Fruit fly (Drosophila melanogaster) whole organism, embryonic: ENCODE measurements around the gene CG6330.

Experiments
- B-H2 ChIP-seq: fragments of 200-800 bp; sonication (Bioruptor generic); optimal IDR thresholded peaks from 2 replicates; lab custom pipeline; 2018; ENCODE audit warnings: missing biosample characterization, mild to moderate bottlenecking, missing genetic modification characterization
- CG10267 ChIP-seq: fragments of 200-800 bp; sonication (Bioruptor generic); optimal IDR thresholded peaks from 2 replicates; lab custom pipeline; 2018; ENCODE audit warnings: missing biosample characterization, mild to moderate bottlenecking, missing genetic modification characterization, moderate library complexity
- CG12391 ChIP-seq: fragments of 200-800 bp; sonication (Bioruptor generic); optimal IDR thresholded peaks from 3 replicates; lab custom pipeline; 2018; ENCODE audit warnings: missing biosample characterization, mild to moderate bottlenecking, missing genetic modification characterization, moderate library complexity
- CG12659 ChIP-seq: fragments of 200-800 bp; sonication (Bioruptor generic); optimal IDR thresholded peaks from 3 replicates; lab custom pipeline; 2017; ENCODE audit warnings: mild to moderate bottlenecking, missing biosample characterization, missing genetic modification reagents, missing genetic modification characterization
- CG12769 ChIP-seq: fragments of 200-800 bp; sonication (Bioruptor generic); optimal IDR thresholded peaks from 2 replicates; lab custom pipeline; 2019; ENCODE audit warnings: missing biosample characterization, mild to moderate bottlenecking, missing genetic modification characterization, moderate library complexity
- CG15514 ChIP-seq: fragments of 200-800 bp; sonication (Bioruptor generic); optimal IDR thresholded peaks from 3 replicates; lab custom pipeline; 2017; ENCODE audit warnings: missing biosample characterization, missing genetic modification characterization, mild to moderate bottlenecking, moderate library complexity, missing genetic modification reagents
- CG15601 ChIP-seq: fragments of 200-800 bp; sonication (Bioruptor generic); optimal IDR thresholded peaks from 3 replicates; lab custom pipeline; 2019; ENCODE audit warnings: missing biosample characterization, mild to moderate bottlenecking, missing genetic modification characterization, moderate library complexity
- CG1603 ChIP-seq: fragments of 200-800 bp; sonication (Bioruptor generic); optimal IDR thresholded peaks from 2 replicates; lab custom pipeline; 2019; ENCODE audit warnings: missing biosample characterization, mild to moderate bottlenecking, missing genetic modification characterization, moderate library complexity
- CG2116 ChIP-seq: fragments of 200-800 bp; sonication (Bioruptor generic); optimal IDR thresholded peaks from 3 replicates; lab custom pipeline; 2018; ENCODE audit warnings: missing biosample characterization, mild to moderate bottlenecking, missing genetic modification characterization
- CG2678 ChIP-seq: fragments of 200-800 bp; sonication (Bioruptor generic); optimal IDR thresholded peaks from 3 replicates; lab custom pipeline; 2019; ENCODE audit warnings: missing biosample characterization, mild to moderate bottlenecking, missing genetic modification characterization, moderate library complexity
- CG32772 ChIP-seq: fragments of 200-800 bp; sonication (Bioruptor generic); IDR thresholded peaks from 2 replicates; pipeline ENCODE4 v1.3.6; 2022; ENCODE audit warnings: missing biosample characterization, missing genetic modification characterization
- CG34224 ChIP-seq: fragments of 200-800 bp; sonication (Bioruptor generic); IDR thresholded peaks from 3 replicates; pipeline ENCODE4 v1.3.6; 2022; ENCODE audit warnings: missing biosample characterization, missing genetic modification characterization; ENCODE audit not compliant: partially characterized antibody
- CG34422 ChIP-seq: fragments of 200-800 bp; sonication (Bioruptor generic); IDR thresholded peaks from 3 replicates; pipeline ENCODE4 v1.3.6; 2022; ENCODE audit warnings: missing biosample characterization, missing genetic modification characterization
- CG3847 ChIP-seq: fragments of 200-800 bp; sonication (Bioruptor generic); IDR thresholded peaks from 2 replicates; pipeline ENCODE4 v1.3.6; 2022; ENCODE audit warnings: missing biosample characterization, missing genetic modification characterization
- CG43689 ChIP-seq: fragments of 200-800 bp; sonication (Bioruptor generic); IDR thresholded peaks from 2 replicates; pipeline ENCODE4 v1.3.6; 2022; ENCODE audit warnings: missing biosample characterization, missing genetic modification characterization
- CG4707 ChIP-seq: fragments of 200-800 bp; sonication (Bioruptor generic); optimal IDR thresholded peaks from 2 replicates; lab custom pipeline; 2018; ENCODE audit warnings: missing biosample characterization, mild to moderate bottlenecking, missing genetic modification characterization, moderate library complexity
- CG5245 ChIP-seq: fragments of 200-800 bp; sonication (Bioruptor generic); optimal IDR thresholded peaks from 3 replicates; lab custom pipeline; 2016; ENCODE audit warnings: missing biosample characterization, missing genetic modification characterization
- CG6765 ChIP-seq: fragments of 200-800 bp; sonication (Bioruptor generic); optimal IDR thresholded peaks from 3 replicates; lab custom pipeline; 2017; ENCODE audit warnings: missing biosample characterization, mild to moderate bottlenecking, missing genetic modification characterization
- CG6854 ChIP-seq: fragments of 200-800 bp; sonication (Bioruptor generic); optimal IDR thresholded peaks from 3 replicates; lab custom pipeline; 2017; ENCODE audit warnings: missing biosample characterization, mild to moderate bottlenecking, missing genetic modification characterization
- CG7271 ChIP-seq: fragments of 200-800 bp; sonication (Bioruptor generic); optimal IDR thresholded peaks from 2 replicates; lab custom pipeline; 2018; ENCODE audit warnings: missing biosample characterization, mild to moderate bottlenecking, missing genetic modification characterization, moderate library complexity
- CG7372 ChIP-seq: fragments of 200-800 bp; sonication (Bioruptor generic); IDR thresholded peaks from 2 replicates; pipeline ENCODE4 v1.3.6; 2022; ENCODE audit warnings: missing biosample characterization, missing genetic modification characterization
- CG7786 ChIP-seq: fragments of 200-800 bp; sonication (Bioruptor generic); optimal IDR thresholded peaks from 2 replicates; lab custom pipeline; 2016; ENCODE audit warnings: missing biosample characterization, missing genetic modification characterization
- CG7928 ChIP-seq: fragments of 200-800 bp; sonication (Bioruptor generic); optimal IDR thresholded peaks from 2 replicates; lab custom pipeline; 2017; ENCODE audit warnings: missing biosample characterization, mild to moderate bottlenecking, missing genetic modification characterization
- CG8924 ChIP-seq: fragments of 200-800 bp; optimal IDR thresholded peaks from 3 replicates; lab custom pipeline; 2019; ENCODE audit warnings: missing biosample characterization, mild to moderate bottlenecking, missing genetic modification characterization, moderate library complexity
- CG9797 ChIP-seq: fragments of 200-800 bp; sonication (Bioruptor generic); optimal IDR thresholded peaks from 3 replicates; lab custom pipeline; 2018; ENCODE audit warnings: missing biosample characterization, mild to moderate bottlenecking, missing genetic modification characterization
- CHES-1-like ChIP-seq: fragments of 200-800 bp; sonication (Bioruptor generic); optimal IDR thresholded peaks from 2 replicates; lab custom pipeline; 2016; ENCODE audit warnings: missing biosample characterization, missing genetic modification characterization
- Dp ChIP-seq: fragments of 200-800 bp; sonication (Bioruptor generic); optimal IDR thresholded peaks from 2 replicates; lab custom pipeline; 2018; ENCODE audit warnings: missing biosample characterization, mild to moderate bottlenecking, missing genetic modification characterization, moderate library complexity
- Elba2 ChIP-seq: fragments of 200-800 bp; sonication (Bioruptor generic); optimal IDR thresholded peaks from 3 replicates; lab custom pipeline; 2016; ENCODE audit warnings: missing biosample characterization, missing genetic modification characterization
- HLH54F ChIP-seq: fragments of 200-800 bp; sonication (Bioruptor generic); optimal IDR thresholded peaks from 3 replicates; lab custom pipeline; 2016; ENCODE audit warnings: missing biosample characterization, missing genetic modification characterization
- HmgD ChIP-seq: fragments of 200-800 bp; sonication (Bioruptor generic); optimal IDR thresholded peaks from 3 replicates; lab custom pipeline; 2016; ENCODE audit warnings: missing biosample characterization, missing genetic modification characterization
- HmgZ ChIP-seq: fragments of 200-800 bp; sonication (Bioruptor generic); optimal IDR thresholded peaks from 2 replicates; lab custom pipeline; 2018; ENCODE audit warnings: missing biosample characterization, mild to moderate bottlenecking, missing genetic modification characterization
- Hr39 ChIP-seq: fragments of >200 bp; optimal IDR thresholded peaks from 2 replicates; lab custom pipeline; 2017
- Myb ChIP-seq: fragments of 200-800 bp; sonication (Bioruptor generic); optimal IDR thresholded peaks from 2 replicates; lab custom pipeline; 2016; ENCODE audit warnings: missing biosample characterization, missing genetic modification characterization
- NC2β ChIP-seq: fragments of 200-800 bp; sonication (Bioruptor generic); optimal IDR thresholded peaks from 2 replicates; lab custom pipeline; 2016; ENCODE audit warnings: missing biosample characterization, missing genetic modification characterization
- Opbp ChIP-seq: fragments of 200-800 bp; sonication (Bioruptor generic); IDR thresholded peaks from 3 replicates; pipeline ENCODE4 v1.3.6; 2022; ENCODE audit warnings: missing biosample characterization, missing genetic modification characterization; ENCODE audit not compliant: partially characterized antibody
- Ptx1 ChIP-seq: fragments of 200-800 bp; sonication (Bioruptor generic); IDR thresholded peaks from 2 replicates; pipeline ENCODE4 v1.3.6; 2022; ENCODE audit warnings: missing biosample characterization, missing genetic modification characterization
- Sin3A ChIP-seq: fragments of >200 bp; optimal IDR thresholded peaks from 2 replicates; lab custom pipeline; 2018
- YL-1 ChIP-seq: fragments of 200-800 bp; sonication (Bioruptor generic); optimal IDR thresholded peaks from 3 replicates; lab custom pipeline; 2017; ENCODE audit warnings: missing biosample characterization, mild to moderate bottlenecking, missing genetic modification characterization
- br ChIP-seq: fragments of >200 bp; optimal IDR thresholded peaks from 2 replicates; lab custom pipeline; 2017
- ci ChIP-seq: fragments of 200-800 bp; sonication (Bioruptor generic); IDR thresholded peaks from 3 replicates; pipeline ENCODE4 v1.3.6; 2022; ENCODE audit warnings: missing biosample characterization, missing genetic modification characterization
- dan ChIP-seq: fragments of 200-800 bp; sonication (Bioruptor generic); IDR thresholded peaks from 2 replicates; pipeline ENCODE4 v1.3.6; 2022; ENCODE audit warnings: missing biosample characterization, missing genetic modification characterization
- emc ChIP-seq: fragments of 200-800 bp; sonication (Bioruptor generic); optimal IDR thresholded peaks from 2 replicates; lab custom pipeline; 2016; ENCODE audit warnings: missing biosample characterization, missing genetic modification characterization
- gcm ChIP-seq: fragments of 200-800 bp; sonication (Bioruptor generic); optimal IDR thresholded peaks from 2 replicates; lab custom pipeline; 2019; ENCODE audit warnings: missing biosample characterization, mild to moderate bottlenecking, missing genetic modification characterization, moderate library complexity
- gem ChIP-seq: fragments of 200-800 bp; sonication (Bioruptor generic); optimal IDR thresholded peaks from 2 replicates; lab custom pipeline; 2019; ENCODE audit warnings: missing biosample characterization, mild to moderate bottlenecking, missing genetic modification characterization, moderate library complexity
- gfzf ChIP-seq: fragments of 200-800 bp; sonication (Bioruptor generic); optimal IDR thresholded peaks from 2 replicates; lab custom pipeline; 2016; ENCODE audit warnings: missing biosample characterization, mild to moderate bottlenecking, missing genetic modification characterization, moderate library complexity
- gro ChIP-seq: fragments of 200-800 bp; sonication (Bioruptor generic); optimal IDR thresholded peaks from 2 replicates; lab custom pipeline; 2016; ENCODE audit warnings: missing biosample characterization, missing genetic modification characterization
- gsb ChIP-seq: fragments of 200-800 bp; sonication (Bioruptor generic); IDR thresholded peaks from 2 replicates; pipeline ENCODE4 v1.3.6; 2022; ENCODE audit warnings: missing biosample characterization, missing genetic modification characterization
- nerfin-2 ChIP-seq: fragments of 200-800 bp; sonication (Bioruptor generic); IDR thresholded peaks from 2 replicates; pipeline ENCODE4 v1.3.6; 2022; ENCODE audit warnings: missing biosample characterization, missing genetic modification characterization; ENCODE audit not compliant: partially characterized antibody
- nmo ChIP-seq: fragments of 200-800 bp; sonication (Bioruptor generic); optimal IDR thresholded peaks from 2 replicates; lab custom pipeline; 2018; ENCODE audit warnings: missing biosample characterization, mild to moderate bottlenecking, missing genetic modification characterization, moderate library complexity
- pita ChIP-seq: fragments of 200-800 bp; sonication (Bioruptor generic); optimal IDR thresholded peaks from 2 replicates; lab custom pipeline; 2017; ENCODE audit warnings: missing biosample characterization, mild to moderate bottlenecking, missing genetic modification characterization
- psq ChIP-seq: fragments of 200-800 bp; sonication (Bioruptor generic); optimal IDR thresholded peaks from 2 replicates; lab custom pipeline; 2017; ENCODE audit warnings: missing biosample characterization, missing genetic modification characterization
- trh ChIP-seq: fragments of 200-800 bp; sonication (Bioruptor generic); optimal IDR thresholded peaks from 2 replicates; lab custom pipeline; 2016; ENCODE audit warnings: missing biosample characterization, missing genetic modification characterization

The CG6330 gene

dm6 chr3R:26912615-26913014 is 45.7 kb downstream of the CG6330 start, which contains the start of gene Ets97D:
Gene Ets97D (minus strand): TSS chr3R:26912886.
- TF ChIP-seq CG3847 (GFP tag; lab: Robert Waterston, UW) (peak; percentile 65), CG5245 (GFP tag; lab: Kevin White, UChicago) (no peak), CG12769 (tag; lab: Kevin White, UChicago) (peak; percentile 8), CG8924 (tag; lab: Kevin White, UChicago) (peak; percentile 63), CG7786 (GFP tag; lab: Kevin White, UChicago) (no peak), CG7271 (tag; lab: Kevin White, UChicago) (no peak), Ptx1 (no peak), CG4707 (GFP tag; lab: Kevin White, UChicago) (no peak), HmgD (GFP tag; lab: Kevin White, UChicago) (no peak), ci (GFP tag; lab: Robert Waterston, UW) (no peak), CG34422 (GFP tag; lab: Robert Waterston, UW) (peak; percentile 40; the same call in 1 of the 3 replicates), CG15514 (peak; percentile 49), Elba2 (peak; percentile 94), B-H2 (GFP tag; lab: Kevin White, UChicago) (peak; percentile 25), gsb (GFP tag; lab: Robert Waterston, UW) (no peak), emc (GFP tag; lab: Kevin White, UChicago) (no peak), CG32772 (GFP tag; lab: Robert Waterston, UW) (no peak), dan (GFP tag; lab: Robert Waterston, UW) (no peak), CG6854 (GFP tag; lab: Kevin White, UChicago) (no peak), psq (no peak), trh (GFP tag; lab: Kevin White, UChicago) (no peak), CG2678 (tag; lab: Kevin White, UChicago) (no peak), Hr39 (no peak), pita (no peak), YL-1 (GFP tag; lab: Kevin White, UChicago) (peak; percentile 82), Myb (GFP tag; lab: Kevin White, UChicago) (peak; percentile 43), NC2β (peak; percentile 37), CG12659 (GFP tag; lab: Kevin White, UChicago) (peak; percentile 43), CHES-1-like (GFP tag; lab: Kevin White, UChicago) (peak; percentile 74), Opbp (peak; percentile 59; the same call in 1 of the 3 replicates), gcm (GFP tag; lab: Kevin White, UChicago) (no peak), Dp (peak; percentile 100), CG15601 (tag; lab: Kevin White, UChicago) (peak; percentile 62), nmo (GFP tag; lab: Kevin White, UChicago) (peak; percentile 22), HmgZ (peak; percentile 81), br (lab: Kevin White, UChicago) (no peak), CG10267 (tag; lab: Kevin White, UChicago) (peak; percentile 43), CG43689 (GFP tag; lab: Robert Waterston, UW) (no peak), CG6765 (GFP tag; lab: Kevin White, UChicago) (no peak), HLH54F (GFP tag; lab: Kevin White, UChicago) (no peak), CG34224 (GFP tag; lab: Robert Waterston, UW) (peak; percentile 36; the same call in 2 of the 3 replicates), nerfin-2 (GFP tag; lab: Robert Waterston, UW) (peak; percentile 26; the same call in 1 of the 2 replicates), Sin3A (lab: Kevin White, UChicago) (peak; percentile 42), gfzf (GFP tag; lab: Kevin White, UChicago) (peak; percentile 95), gro (GFP tag; lab: Kevin White, UChicago) (peak; percentile 34), CG7372 (no peak), CG12391 (peak; percentile 16), gem (no peak), CG2116 (GFP tag; lab: Kevin White, UChicago) (peak; percentile 69), CG7928 (peak; percentile 97), CG1603 (peak; percentile 83), CG9797 (peak; percentile 83)
